Worm (Caenorhabditis elegans) whole organism, L1 larva: ENCODE results near the gene bath-39.

Experiments used
- C04F5.9 ChIP-seq: sonication (generic microtip); optimal IDR thresholded peaks from 2 replicates; lab custom pipeline; 2016; ENCODE audit warnings: missing genetic modification characterization, missing compliant biosample characterization
- C16A3.4 ChIP-seq: fragments of 150-350 bp; optimal IDR thresholded peaks from 2 replicates; lab custom pipeline; 2014; ENCODE audit warnings: missing biosample characterization, missing genetic modification characterization
- C34B4.2 ChIP-seq: sonication (generic microtip); optimal IDR thresholded peaks from 2 replicates; lab custom pipeline; 2017; ENCODE audit warnings: mild to moderate bottlenecking, missing genetic modification characterization, missing compliant biosample characterization
- Y116A8C.19 ChIP-seq: sonication (generic microtip); optimal IDR thresholded peaks from 2 replicates; lab custom pipeline; 2016; ENCODE audit warnings: missing compliant biosample characterization, missing genetic modification characterization, borderline replicate concordance
- alr-1 ChIP-seq: fragments of 200-800 bp; sonication (Bioruptor generic); optimal IDR thresholded peaks from 2 replicates; lab custom pipeline; 2018; ENCODE audit warnings: borderline replicate concordance, mild to moderate bottlenecking, missing genetic modification characterization, missing compliant biosample characterization
- blmp-1 ChIP-seq: fragments of 150-350 bp; optimal IDR thresholded peaks from 2 replicates; lab custom pipeline; 2014; ENCODE audit warnings: missing biosample characterization, missing genetic modification characterization
- ceh-63 ChIP-seq: fragments of 200-800 bp; sonication (Bioruptor generic); optimal IDR thresholded peaks from 2 replicates; lab custom pipeline; 2018; ENCODE audit warnings: mild to moderate bottlenecking, missing genetic modification characterization, missing compliant biosample characterization
- ceh-8 ChIP-seq: fragments of 200-800 bp; sonication (Bioruptor generic); optimal IDR thresholded peaks from 2 replicates; lab custom pipeline; 2018; ENCODE audit warnings: mild to moderate bottlenecking, missing genetic modification characterization, moderate library complexity, missing compliant biosample characterization
- ceh-82 ChIP-seq, 3 experiments: fragments of 150-350 bp in 1 of 3; sonication (generic microtip) in 2 of 3; optimal IDR thresholded peaks; 2 replicates each; lab custom pipeline; 2014 to 2017; ENCODE audit warnings: missing biosample characterization in 3 of 3, missing genetic modification characterization in 3 of 3
- ces-1 ChIP-seq: fragments of 150-350 bp; optimal IDR thresholded peaks from 2 replicates; lab custom pipeline; 2014; ENCODE audit warnings: missing biosample characterization, missing genetic modification reagents, missing genetic modification characterization
- dpl-1 ChIP-seq, 3 experiments: fragments of 150-350 bp in 2 of 3; sonication (generic microtip) in 1 of 3; optimal IDR thresholded peaks; 2 replicates each; lab custom pipeline; 2014 to 2017; ENCODE audit warnings: missing biosample characterization in 3 of 3, missing genetic modification characterization in 3 of 3, missing genetic modification reagents in 3 of 3
- efl-3 ChIP-seq: fragments of 200-800 bp; sonication (Bioruptor generic); optimal IDR thresholded peaks from 2 replicates; lab custom pipeline; 2018; ENCODE audit warnings: mild to moderate bottlenecking, missing genetic modification characterization, missing compliant biosample characterization
- egl-13 ChIP-seq: sonication (generic microtip); optimal IDR thresholded peaks from 2 replicates; lab custom pipeline; 2016; ENCODE audit warnings: missing genotype, missing genetic modification reagents, missing genetic modification characterization, missing compliant biosample characterization
- elt-2 ChIP-seq: sonication (generic microtip); optimal IDR thresholded peaks from 2 replicates; lab custom pipeline; 2016; ENCODE audit warnings: missing genetic modification characterization, mild to moderate bottlenecking, inconsistent platforms, missing compliant biosample characterization, missing genetic modification reagents
- elt-3 ChIP-seq, 6 experiments: fragments of 150-350 bp in 1 of 6; sonication (generic microtip); optimal IDR thresholded peaks; 2 replicates each; lab custom pipeline; 2017 to 2018; ENCODE audit warnings: missing biosample characterization in 6 of 6, missing genetic modification characterization in 6 of 6, inconsistent platforms in 1 of 6
- fos-1 ChIP-seq: fragments of 150-350 bp; optimal IDR thresholded peaks from 2 replicates; lab custom pipeline; 2014; ENCODE audit warnings: missing biosample characterization, missing genetic modification characterization
- grh-1 ChIP-seq: fragments of 200-800 bp; sonication (Bioruptor generic); IDR thresholded peaks from 2 replicates; pipeline ENCODE4 v1.3.6; 2022; ENCODE audit warnings: missing genetic modification reagents, missing genetic modification characterization, missing compliant biosample characterization
- hlh-4 ChIP-seq: sonication (generic microtip); optimal IDR thresholded peaks from 2 replicates; lab custom pipeline; 2016; ENCODE audit warnings: mild to moderate bottlenecking, missing genetic modification characterization, missing compliant biosample characterization
- jun-1 ChIP-seq: fragments of 150-350 bp; optimal IDR thresholded peaks from 2 replicates; lab custom pipeline; 2014; ENCODE audit warnings: missing biosample characterization, missing genetic modification reagents, missing genetic modification characterization
- lin-14 ChIP-seq: fragments of 200-800 bp; sonication (Bioruptor generic); optimal IDR thresholded peaks from 2 replicates; lab custom pipeline; 2018; ENCODE audit warnings: mild to moderate bottlenecking, missing genetic modification characterization, moderate library complexity, missing compliant biosample characterization
- lsy-2 ChIP-seq, 2 experiments: fragments of 150-350 bp; optimal IDR thresholded peaks; 2 replicates each; lab custom pipeline; 2014; ENCODE audit warnings: missing biosample characterization in 2 of 2, missing genetic modification characterization in 2 of 2
- mab-9 ChIP-seq: fragments of 200-800 bp; sonication (Bioruptor generic); IDR thresholded peaks from 2 replicates; pipeline ENCODE4 v1.3.6; 2022; ENCODE audit warnings: missing genetic modification reagents, missing genetic modification characterization, missing compliant biosample characterization
- mdl-1 ChIP-seq, 2 experiments: fragments of 150-350 bp; optimal IDR thresholded peaks; 2 replicates each; lab custom pipeline; 2014 to 2017; ENCODE audit warnings: missing biosample characterization in 2 of 2, missing genetic modification characterization in 2 of 2, inconsistent platforms in 1 of 2
- mef-2 ChIP-seq: fragments of 150-350 bp; optimal IDR thresholded peaks from 2 replicates; lab custom pipeline; 2014; ENCODE audit warnings: missing biosample characterization, missing genetic modification characterization
- mep-1 ChIP-seq: fragments of 150-350 bp; optimal IDR thresholded peaks from 2 replicates; lab custom pipeline; 2014; ENCODE audit warnings: missing biosample characterization, missing genetic modification characterization
- nhr-11 ChIP-seq: fragments of 150-350 bp; optimal IDR thresholded peaks from 2 replicates; lab custom pipeline; 2014; ENCODE audit warnings: missing biosample characterization, missing genetic modification characterization
- nhr-28 ChIP-seq: fragments of 150-350 bp; optimal IDR thresholded peaks from 2 replicates; lab custom pipeline; 2014; ENCODE audit warnings: missing biosample characterization, missing genetic modification characterization
- nhr-71 ChIP-seq: sonication (generic microtip); optimal IDR thresholded peaks from 2 replicates; lab custom pipeline; 2016; ENCODE audit warnings: mild to moderate bottlenecking, missing genetic modification characterization, moderate library complexity, missing compliant biosample characterization
- nhr-77 ChIP-seq: fragments of 150-350 bp; optimal IDR thresholded peaks from 2 replicates; lab custom pipeline; 2014; ENCODE audit warnings: missing biosample characterization, missing genetic modification characterization
- nhr-84 ChIP-seq: sonication (generic microtip); optimal IDR thresholded peaks from 2 replicates; lab custom pipeline; 2017; ENCODE audit warnings: missing biosample characterization, missing genetic modification characterization
- nhr-85 ChIP-seq: sonication (generic microtip); peaks from one replicate; lab custom pipeline; 2016; ENCODE audit warnings: missing genetic modification characterization, inconsistent platforms, missing compliant biosample characterization
- pag-3 ChIP-seq: sonication (generic microtip); optimal IDR thresholded peaks from 2 replicates; lab custom pipeline; 2017; ENCODE audit warnings: missing genetic modification characterization, mild to moderate bottlenecking, missing compliant biosample characterization, antibody characterized with exemption, borderline replicate concordance; ENCODE audit not compliant: insufficient read depth
- rnt-1 ChIP-seq: sonication (generic microtip); optimal IDR thresholded peaks from 2 replicates; lab custom pipeline; 2016; ENCODE audit warnings: mild to moderate bottlenecking, missing genetic modification characterization, moderate library complexity, missing compliant biosample characterization
- skn-1 ChIP-seq: fragments of 150-350 bp; optimal IDR thresholded peaks from 2 replicates; lab custom pipeline; 2014; ENCODE audit warnings: missing biosample characterization, missing genetic modification characterization
- snu-23 ChIP-seq: sonication (generic microtip); optimal IDR thresholded peaks from 2 replicates; lab custom pipeline; 2016; ENCODE audit warnings: missing genetic modification characterization, missing compliant biosample characterization
- swsn-7 ChIP-seq: sonication (generic microtip); optimal IDR thresholded peaks from 2 replicates; lab custom pipeline; 2016; ENCODE audit warnings: missing genetic modification characterization, missing compliant biosample characterization
- unc-98 ChIP-seq: fragments of 200-800 bp; sonication (Bioruptor generic); IDR thresholded peaks from 2 replicates; pipeline ENCODE4 v1.3.6; 2022; ENCODE audit warnings: missing genetic modification characterization, missing compliant biosample characterization
- zip-4 ChIP-seq: fragments of 200-800 bp; sonication (Bioruptor generic); optimal IDR thresholded peaks from 2 replicates; lab custom pipeline; 2018; ENCODE audit warnings: mild to moderate bottlenecking, missing genetic modification characterization, moderate library complexity, missing compliant biosample characterization
- ztf-4 ChIP-seq: fragments of 150-350 bp; optimal IDR thresholded peaks from 2 replicates; lab custom pipeline; 2014; ENCODE audit warnings: missing biosample characterization, missing genetic modification characterization

Gene bath-39

DNA sequence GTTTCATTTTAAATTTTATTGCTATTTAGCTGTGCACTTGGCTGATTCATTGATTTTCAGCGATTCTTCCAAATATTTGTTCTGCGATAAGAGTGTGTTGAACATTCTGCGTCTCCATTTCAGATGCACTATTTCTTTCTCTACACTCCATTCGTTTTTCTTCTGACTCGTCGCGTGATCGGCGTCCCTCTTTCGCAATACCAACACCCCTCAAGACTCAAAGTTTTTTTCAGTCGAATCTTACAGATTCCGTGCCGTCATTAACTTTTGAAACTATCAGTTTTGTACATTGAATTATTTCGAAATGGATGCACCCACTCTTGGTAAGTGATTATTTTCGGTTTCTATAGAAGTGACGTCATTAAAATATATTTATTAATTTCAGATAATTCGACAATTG is 3.7 kb downstream of the bath-39 start, which contains the start of gene frm-10 (continued):
- TF ChIP-seq pag-3 (tag; lab: Kevin White, UChicago) (no peak), nhr-28 (tag; lab: Kevin White, UChicago) (peak; percentile 28), elt-3 (tag; optimal IDR thresholded peaks at IDR 0.05; lab: Kevin White, UChicago) (peak in 2 of 6 experiments; percentile 33 to 45), mef-2 (tag; lab: Kevin White, UChicago) (no peak), snu-23 (GFP tag; lab: Kevin White, UChicago) (peak; percentile 75), elt-2 (peak; percentile 88), mab-9 (GFP tag; lab: Robert Waterston, UW) (no peak), zip-4 (peak; percentile 96), C16A3.4 (tag; lab: Kevin White, UChicago) (peak; percentile 10), hlh-4 (no peak), mdl-1 (tag; optimal IDR thresholded peaks at IDR 0.05; lab: Kevin White, UChicago) (peak in 1 of 2 experiments; percentile 84), grh-1 (GFP tag; lab: Robert Waterston, UW) (no peak), nhr-77 (tag; lab: Kevin White, UChicago) (peak; percentile 44), ces-1 (no peak), efl-3 (GFP tag; lab: Kevin White, UChicago) (no peak), mep-1 (tag; lab: Kevin White, UChicago) (peak; percentile 54), ceh-82 (tag; optimal IDR thresholded peaks at IDR 0.05; lab: Kevin White, UChicago) (peak; percentile 47 to 63 (median 58)), nhr-11 (tag; lab: Kevin White, UChicago) (no peak), swsn-7 (tag; lab: Kevin White, UChicago) (peak; percentile 62), ceh-8 (no peak), ceh-63 (GFP tag; lab: Kevin White, UChicago) (no peak), egl-13 (tag; lab: Kevin White, UChicago) (no peak), alr-1 (tag; lab: Kevin White, UChicago) (no peak), unc-98 (GFP tag; lab: Robert Waterston, UW) (no peak), blmp-1 (tag; lab: Kevin White, UChicago) (peak; percentile 18), Y116A8C.19 (no peak), ztf-4 (no peak), nhr-84 (tag; lab: Kevin White, UChicago) (no peak), C34B4.2 (tag; lab: Kevin White, UChicago) (no peak), jun-1 (tag; lab: Kevin White, UChicago) (peak; percentile 34)

DNA sequence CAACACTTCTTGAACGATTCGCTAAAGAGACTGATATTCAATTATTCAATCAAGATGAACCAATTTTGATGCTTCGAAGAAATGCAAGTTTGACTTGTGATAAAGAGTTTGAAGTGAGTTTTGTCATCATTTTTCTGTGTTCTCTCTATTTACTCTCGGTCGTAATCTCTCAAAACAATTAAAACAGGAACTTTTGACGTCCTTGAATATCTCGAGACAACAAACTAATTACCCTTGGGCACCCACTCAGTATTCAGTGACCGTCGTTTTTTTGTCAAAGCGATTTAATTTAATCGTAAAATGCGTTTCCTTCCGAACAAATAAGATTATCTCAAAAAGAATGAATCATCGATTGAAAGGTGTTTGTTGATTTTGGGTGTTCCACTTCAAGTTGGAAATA is 4.9 kb downstream of the bath-39 start:
- TF ChIP-seq nhr-85 (peak; percentile 67), mdl-1 (tag; optimal IDR thresholded peaks at IDR 0.05; lab: Kevin White, UChicago) (no peak), skn-1 (tag; lab: Kevin White, UChicago) (peak; percentile 73), nhr-71 (tag; lab: Kevin White, UChicago) (peak; percentile 20), elt-3 (tag; optimal IDR thresholded peaks at IDR 0.05; lab: Kevin White, UChicago) (peak in 1 of 6 experiments; percentile 1), C04F5.9 (no peak), dpl-1 (GFP tag; optimal IDR thresholded peaks at IDR 0.05; lab: Kevin White, UChicago) (peak in 1 of 3 experiments; percentile 1), pag-3 (tag; lab: Kevin White, UChicago) (no peak), fos-1 (tag; lab: Kevin White, UChicago) (no peak), lin-14 (GFP tag; lab: Kevin White, UChicago) (peak; percentile 65), rnt-1 (peak; percentile 1), ceh-82 (tag; optimal IDR thresholded peaks at IDR 0.05; lab: Kevin White, UChicago) (no peak), lsy-2 (tag; optimal IDR thresholded peaks at IDR 0.05; lab: Kevin White, UChicago) (peak in 1 of 2 experiments; percentile 8), blmp-1 (tag; lab: Kevin White, UChicago) (peak; percentile 35), snu-23 (GFP tag; lab: Kevin White, UChicago) (peak; percentile 4)
